Worm (Caenorhabditis elegans) whole organism, L1 larva: Measurements from ENCODE around the gene rpn-12.
A peak's percentile ranks its signal among the peaks of the same experiment; 100 is the strongest.

ENCODE experiments used
- C16A3.4 ChIP-seq: fragments of 150-350 bp; optimal IDR thresholded peaks from 2 replicates; lab custom pipeline; 2014; ENCODE audit warnings: missing biosample characterization, missing genetic modification characterization
- C34B4.2 ChIP-seq: sonication (generic microtip); optimal IDR thresholded peaks from 2 replicates; lab custom pipeline; 2017; ENCODE audit warnings: mild to moderate bottlenecking, missing genetic modification characterization, missing compliant biosample characterization
- F16B12.6 ChIP-seq: fragments of 150-350 bp; optimal IDR thresholded peaks from 2 replicates; lab custom pipeline; 2014; ENCODE audit warnings: missing biosample characterization, missing genetic modification characterization
- aha-1 ChIP-seq: fragments of 150-350 bp; optimal IDR thresholded peaks from 2 replicates; lab custom pipeline; 2014; ENCODE audit warnings: missing biosample characterization, missing genetic modification characterization
- alr-1 ChIP-seq: fragments of 200-800 bp; sonication (Bioruptor generic); optimal IDR thresholded peaks from 2 replicates; lab custom pipeline; 2018; ENCODE audit warnings: borderline replicate concordance, mild to moderate bottlenecking, missing genetic modification characterization, missing compliant biosample characterization
- ama-1 ChIP-seq: fragments of 150-350 bp; optimal IDR thresholded peaks from 2 replicates; lab custom pipeline; 2014
- ceh-82 ChIP-seq, 3 experiments: fragments of 150-350 bp in 1 of 3; sonication (generic microtip) in 2 of 3; optimal IDR thresholded peaks; 2 replicates each; lab custom pipeline; 2014 to 2017; ENCODE audit warnings: missing biosample characterization in 3 of 3, missing genetic modification characterization in 3 of 3
- dpl-1 ChIP-seq, 3 experiments: fragments of 150-350 bp in 2 of 3; sonication (generic microtip) in 1 of 3; optimal IDR thresholded peaks; 2 replicates each; lab custom pipeline; 2014 to 2017; ENCODE audit warnings: missing biosample characterization in 3 of 3, missing genetic modification characterization in 3 of 3, missing genetic modification reagents in 3 of 3
- efl-1 ChIP-seq, 4 experiments: fragments of 150-350 bp; optimal IDR thresholded peaks in 3 of 4; peaks in 1 of 4; 1 replicate in 1 of 4; 2 replicates in 3 of 4; lab custom pipeline; 2014; ENCODE audit warnings: missing biosample characterization in 2 of 4, missing genetic modification characterization in 2 of 4, missing genetic modification reagents in 2 of 4
- efl-3 ChIP-seq: fragments of 200-800 bp; sonication (Bioruptor generic); optimal IDR thresholded peaks from 2 replicates; lab custom pipeline; 2018; ENCODE audit warnings: mild to moderate bottlenecking, missing genetic modification characterization, missing compliant biosample characterization
- egl-13 ChIP-seq: sonication (generic microtip); optimal IDR thresholded peaks from 2 replicates; lab custom pipeline; 2016; ENCODE audit warnings: missing genotype, missing genetic modification reagents, missing genetic modification characterization, missing compliant biosample characterization
- elt-2 ChIP-seq: sonication (generic microtip); optimal IDR thresholded peaks from 2 replicates; lab custom pipeline; 2016; ENCODE audit warnings: missing genetic modification characterization, mild to moderate bottlenecking, inconsistent platforms, missing compliant biosample characterization, missing genetic modification reagents
- elt-3 ChIP-seq, 6 experiments: fragments of 150-350 bp in 1 of 6; sonication (generic microtip); optimal IDR thresholded peaks; 2 replicates each; lab custom pipeline; 2017 to 2018; ENCODE audit warnings: missing biosample characterization in 6 of 6, missing genetic modification characterization in 6 of 6, inconsistent platforms in 1 of 6
- fkh-10 ChIP-seq: sonication (generic microtip); optimal IDR thresholded peaks from 2 replicates; lab custom pipeline; 2017; ENCODE audit warnings: missing biosample characterization, missing genetic modification reagents, missing genetic modification characterization
- fkh-4 ChIP-seq: sonication (generic microtip); optimal IDR thresholded peaks from 2 replicates; lab custom pipeline; 2016; ENCODE audit warnings: missing compliant biosample characterization, missing genetic modification characterization, borderline replicate concordance
- fkh-8 ChIP-seq: sonication (generic microtip); optimal IDR thresholded peaks from 2 replicates; lab custom pipeline; 2016; ENCODE audit warnings: mild to moderate bottlenecking, missing genetic modification characterization, missing compliant biosample characterization
- grh-1 ChIP-seq: fragments of 200-800 bp; sonication (Bioruptor generic); IDR thresholded peaks from 2 replicates; pipeline ENCODE4 v1.3.6; 2022; ENCODE audit warnings: missing genetic modification reagents, missing genetic modification characterization, missing compliant biosample characterization
- hlh-4 ChIP-seq: sonication (generic microtip); optimal IDR thresholded peaks from 2 replicates; lab custom pipeline; 2016; ENCODE audit warnings: mild to moderate bottlenecking, missing genetic modification characterization, missing compliant biosample characterization
- hpl-2 ChIP-seq: fragments of 150-350 bp; optimal IDR thresholded peaks from 2 replicates; lab custom pipeline; 2014; ENCODE audit warnings: missing biosample characterization, missing genetic modification reagents, missing genetic modification characterization
- irx-1 ChIP-seq: sonication (generic microtip); optimal IDR thresholded peaks from 2 replicates; lab custom pipeline; 2016; ENCODE audit warnings: missing genetic modification characterization, missing compliant biosample characterization
- isw-1 ChIP-seq: fragments of 200-800 bp; sonication (Bioruptor generic); IDR thresholded peaks from 2 replicates; pipeline ENCODE4 v1.3.6; 2022; ENCODE audit warnings: missing genetic modification characterization, missing compliant biosample characterization
- jun-1 ChIP-seq: fragments of 150-350 bp; optimal IDR thresholded peaks from 2 replicates; lab custom pipeline; 2014; ENCODE audit warnings: missing biosample characterization, missing genetic modification reagents, missing genetic modification characterization
- lin-13 ChIP-seq: fragments of 150-350 bp; optimal IDR thresholded peaks from 2 replicates; lab custom pipeline; 2014; ENCODE audit warnings: missing biosample characterization, missing genetic modification reagents, missing genetic modification characterization
- lin-14 ChIP-seq: fragments of 200-800 bp; sonication (Bioruptor generic); optimal IDR thresholded peaks from 2 replicates; lab custom pipeline; 2018; ENCODE audit warnings: mild to moderate bottlenecking, missing genetic modification characterization, moderate library complexity, missing compliant biosample characterization
- lin-15B ChIP-seq: fragments of 150-350 bp; sonication (generic microtip); optimal IDR thresholded peaks from 3 replicates; lab custom pipeline; 2014; ENCODE audit warnings: missing biosample characterization, missing genetic modification characterization
- lin-35 ChIP-seq, 2 experiments: fragments of 150-350 bp; optimal IDR thresholded peaks; 2 replicates each; lab custom pipeline; 2014; ENCODE audit warnings: missing biosample characterization in 2 of 2, missing genetic modification characterization in 2 of 2, missing genetic modification reagents in 2 of 2
- lin-39 ChIP-seq: fragments of 150-350 bp; optimal IDR thresholded peaks from 2 replicates; lab custom pipeline; 2014; ENCODE audit warnings: missing biosample characterization, missing genetic modification reagents, missing genetic modification characterization
- lir-3 ChIP-seq: sonication (generic microtip); optimal IDR thresholded peaks from 2 replicates; lab custom pipeline; 2016; ENCODE audit warnings: mild to moderate bottlenecking, missing genetic modification characterization, moderate library complexity, missing compliant biosample characterization; ENCODE audit not compliant: poor library complexity
- lsy-2 ChIP-seq, 2 experiments: fragments of 150-350 bp; optimal IDR thresholded peaks; 2 replicates each; lab custom pipeline; 2014; ENCODE audit warnings: missing biosample characterization in 2 of 2, missing genetic modification characterization in 2 of 2
- mab-9 ChIP-seq: fragments of 200-800 bp; sonication (Bioruptor generic); IDR thresholded peaks from 2 replicates; pipeline ENCODE4 v1.3.6; 2022; ENCODE audit warnings: missing genetic modification reagents, missing genetic modification characterization, missing compliant biosample characterization
- nhr-19 ChIP-seq: fragments of 200-800 bp; sonication (Bioruptor generic); conservative IDR thresholded peaks from 2 replicates; pipeline ENCODE4 v1.3.6; 2022; ENCODE audit warnings: missing genetic modification characterization, missing compliant biosample characterization
- nhr-20 ChIP-seq: sonication (generic microtip); optimal IDR thresholded peaks from 2 replicates; lab custom pipeline; 2016; ENCODE audit warnings: mild to moderate bottlenecking, missing genetic modification characterization, missing compliant biosample characterization
- nhr-76 ChIP-seq: sonication (generic microtip); optimal IDR thresholded peaks from 2 replicates; lab custom pipeline; 2017; ENCODE audit warnings: missing biosample characterization, missing genetic modification characterization
- nhr-77 ChIP-seq: fragments of 150-350 bp; optimal IDR thresholded peaks from 2 replicates; lab custom pipeline; 2014; ENCODE audit warnings: missing biosample characterization, missing genetic modification characterization
- nhr-85 ChIP-seq: sonication (generic microtip); peaks from one replicate; lab custom pipeline; 2016; ENCODE audit warnings: missing genetic modification characterization, inconsistent platforms, missing compliant biosample characterization
- pax-3 ChIP-seq: fragments of 200-800 bp; sonication (Bioruptor generic); optimal IDR thresholded peaks from 2 replicates; lab custom pipeline; 2018; ENCODE audit warnings: mild to moderate bottlenecking, missing genetic modification characterization, moderate library complexity, missing compliant biosample characterization
- skn-1 ChIP-seq: fragments of 150-350 bp; optimal IDR thresholded peaks from 2 replicates; lab custom pipeline; 2014; ENCODE audit warnings: missing biosample characterization, missing genetic modification characterization
- snpc-4 ChIP-seq: fragments of 150-350 bp; optimal IDR thresholded peaks from 2 replicates; lab custom pipeline; 2014; ENCODE audit warnings: missing biosample characterization, missing genetic modification characterization
- snu-23 ChIP-seq: sonication (generic microtip); optimal IDR thresholded peaks from 2 replicates; lab custom pipeline; 2016; ENCODE audit warnings: missing genetic modification characterization, missing compliant biosample characterization
- sptf-1 ChIP-seq: fragments of 150-350 bp; optimal IDR thresholded peaks from 2 replicates; lab custom pipeline; 2014; ENCODE audit warnings: missing biosample characterization, missing genetic modification characterization
- sup-37 ChIP-seq: fragments of 200-800 bp; sonication (Bioruptor generic); optimal IDR thresholded peaks from 2 replicates; lab custom pipeline; 2018; ENCODE audit warnings: mild to moderate bottlenecking, missing genetic modification characterization, missing compliant biosample characterization
- swsn-7 ChIP-seq: sonication (generic microtip); optimal IDR thresholded peaks from 2 replicates; lab custom pipeline; 2016; ENCODE audit warnings: missing genetic modification characterization, missing compliant biosample characterization
- unc-130 ChIP-seq: fragments of 150-350 bp; optimal IDR thresholded peaks from 2 replicates; lab custom pipeline; 2017; ENCODE audit warnings: missing biosample characterization, missing genetic modification characterization, inconsistent platforms
- xbp-1 ChIP-seq: sonication (generic microtip); optimal IDR thresholded peaks from 2 replicates; lab custom pipeline; 2016; ENCODE audit warnings: missing genetic modification characterization, missing compliant biosample characterization
- ztf-11 ChIP-seq, 2 experiments: sonication (generic microtip); optimal IDR thresholded peaks; 2 replicates each; lab custom pipeline; 2016 to 2017; ENCODE audit warnings: missing genetic modification characterization in 2 of 2, missing biosample characterization in 1 of 2, missing compliant biosample characterization in 1 of 2

rpn-12 gene

DNA sequence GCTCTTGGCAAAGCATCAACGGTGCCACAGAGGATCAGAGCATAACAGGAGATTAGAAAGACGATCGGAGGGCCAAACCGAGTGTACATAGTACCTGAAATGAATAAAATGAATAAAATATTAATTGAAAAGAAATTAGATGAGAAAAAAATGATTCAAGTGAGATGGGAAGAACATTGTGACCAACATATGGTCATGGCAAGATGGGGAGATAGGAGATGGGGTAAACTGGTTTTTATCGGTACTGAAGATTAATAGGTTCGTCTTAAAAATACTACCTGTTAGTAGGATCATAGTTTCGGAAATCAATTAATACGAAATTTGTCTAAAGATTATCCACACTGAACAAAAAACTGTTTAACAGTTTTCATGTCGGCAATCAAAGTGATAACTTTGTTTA, 4.2 kb downstream of the rpn-12 start, which contains the start of gene nep-1:
TSS of gene nep-1 (minus strand) at position 101 of the 400 bp plus-strand sequence.
- TF ChIP-seq C34B4.2 (tag; lab: Kevin White, UChicago) = no peak
- no peak for TF ChIP-seq pax-3 (tag; lab: Kevin White, UChicago)
- TF ChIP-seq lin-39 (tag; lab: Kevin White, UChicago) = no peak
- TF ChIP-seq unc-130 (tag; lab: Kevin White, UChicago) = peak; percentile 0
- no peak for TF ChIP-seq lir-3 (tag; lab: Kevin White, UChicago)
- no peak for TF ChIP-seq fkh-10 (GFP tag; lab: Kevin White, UChicago)
- TF ChIP-seq nhr-76 (tag; lab: Kevin White, UChicago) = no peak
- peak; percentile 57 for TF ChIP-seq nhr-85 (tag; lab: Kevin White, UChicago)
- TF ChIP-seq swsn-7 = no peak
- peak; percentile 23 for TF ChIP-seq nhr-20 (tag; lab: Kevin White, UChicago)
- TF ChIP-seq alr-1 (tag; lab: Kevin White, UChicago) = no peak
- TF ChIP-seq elt-3 (tag; optimal IDR thresholded peaks at IDR 0.05; lab: Kevin White, UChicago) = peak in 4 of 6 experiments; percentile 17 to 40 (median 27)
- peak; percentile 45 for TF ChIP-seq lin-14
- TF ChIP-seq grh-1 (GFP tag; lab: Robert Waterston, UW) = peak; percentile 39; the same call in 1 of the 2 replicates
- no peak for TF ChIP-seq isw-1 (GFP tag; lab: Robert Waterston, UW)

DNA sequence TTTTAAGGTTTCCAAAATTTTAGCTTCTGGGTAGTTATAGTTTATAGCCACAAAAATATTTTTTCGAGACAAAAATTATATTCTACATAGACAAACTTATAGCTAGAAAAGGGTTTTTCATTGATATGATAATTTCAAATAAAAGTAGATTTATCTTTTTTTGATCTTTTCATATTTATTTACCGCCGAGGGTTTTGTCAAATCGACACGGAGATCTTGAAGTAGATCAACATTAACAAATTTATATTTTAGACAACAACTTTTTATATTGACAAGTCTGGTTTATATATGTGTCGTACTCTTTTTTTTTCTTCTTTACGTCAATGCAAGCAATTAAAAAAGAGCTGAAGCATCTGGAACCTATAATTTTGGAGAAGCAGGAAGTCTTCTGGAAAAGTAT, 5.9 kb downstream of the rpn-12 start:
- TF ChIP-seq lir-3 (tag; lab: Kevin White, UChicago) (no peak), fkh-8 (no peak), sptf-1 (no peak), fkh-4 (tag; lab: Kevin White, UChicago) (peak; percentile 38), mab-9 (GFP tag; lab: Robert Waterston, UW) (no peak), pax-3 (tag; lab: Kevin White, UChicago) (no peak)

DNA sequence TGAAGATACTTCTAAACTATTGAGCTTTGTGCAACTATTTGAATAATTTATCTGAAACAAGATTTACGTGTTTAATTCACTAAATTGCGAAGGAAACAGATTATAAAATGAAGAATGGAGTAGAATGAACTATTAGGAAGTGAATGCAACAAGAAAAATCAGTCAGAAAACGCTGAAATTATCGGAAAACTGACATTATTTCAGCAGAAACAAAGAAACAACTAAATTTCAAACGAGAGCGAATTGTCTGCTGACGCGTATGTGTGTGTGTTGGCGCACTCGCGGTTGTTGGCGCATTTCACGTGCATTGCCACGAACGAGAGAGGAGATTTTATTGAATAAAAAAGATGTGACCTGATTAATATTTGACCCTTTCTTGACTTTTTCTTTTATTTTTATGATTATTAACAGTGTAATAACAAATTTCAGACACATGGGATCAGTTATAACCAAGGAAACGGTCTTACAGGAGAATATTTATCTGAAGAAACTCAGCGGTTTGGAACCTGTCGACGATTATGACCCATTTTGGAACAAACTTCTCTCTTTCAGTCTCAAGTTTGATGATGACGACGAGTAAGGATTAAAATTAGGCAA, 23.1 kb downstream of the rpn-12 start, which contains the start of the genes trr-1 and C47D12.2:
TSS of gene trr-1 (minus strand) at position 51 of the 597 bp plus-strand sequence.
TSS of gene C47D12.2 (plus strand) at position 430 of the 597 bp plus-strand sequence.
- TF ChIP-seq irx-1 (tag; lab: Kevin White, UChicago) (no peak), xbp-1 (tag; lab: Kevin White, UChicago) (peak; percentile 79), C16A3.4 (tag; lab: Kevin White, UChicago) (peak; percentile 82), snpc-4 (no peak), nhr-19 (GFP tag; lab: Robert Waterston, UW) (peak; percentile 68), aha-1 (tag; lab: Kevin White, UChicago) (no peak), dpl-1 (GFP tag; optimal IDR thresholded peaks at IDR 0.05; lab: Kevin White, UChicago) (peak; percentile 81 to 88 (median 87)), ceh-82 (tag; optimal IDR thresholded peaks at IDR 0.05; lab: Kevin White, UChicago) (peak; percentile 42 to 77 (median 74)), lir-3 (tag; lab: Kevin White, UChicago) (peak; percentile 36), hpl-2 (GFP tag; lab: Kevin White, UChicago) (peak; percentile 58), isw-1 (GFP tag; lab: Robert Waterston, UW) (peak; percentile 47), hlh-4 (tag; lab: Kevin White, UChicago) (no peak), fkh-8 (peak; percentile 26), efl-3 (no peak), ama-1 (lab: Kevin White, UChicago) (peak; percentile 37), fkh-4 (tag; lab: Kevin White, UChicago) (peak; percentile 14), unc-130 (tag; lab: Kevin White, UChicago) (peak; percentile 24), ztf-11 (tag; optimal IDR thresholded peaks at IDR 0.05; lab: Kevin White, UChicago) (peak in 1 of 2 experiments; percentile 28), nhr-85 (tag; lab: Kevin White, UChicago) (peak; percentile 80), lin-35 (GFP tag; optimal IDR thresholded peaks at IDR 0.05; lab: Kevin White, UChicago) (peak; percentile 85 to 91), sup-37 (no peak), elt-2 (tag; lab: Kevin White, UChicago) (peak; percentile 5), snu-23 (peak; percentile 82), egl-13 (tag; lab: Kevin White, UChicago) (peak; percentile 2), lin-13 (GFP tag; lab: Kevin White, UChicago) (peak; percentile 39), efl-1 (optimal IDR thresholded peaks at IDR 0.05; lab: Kevin White, UChicago) (peak; percentile 79 to 87), efl-1 (GFP tag; optimal IDR thresholded peaks at IDR 0.05 in 1 of 2; lab: Kevin White, UChicago) (peak; percentile 85 to 98), F16B12.6 (tag; lab: Kevin White, UChicago) (peak; percentile 64), jun-1 (tag; lab: Kevin White, UChicago) (peak; percentile 44), skn-1 (tag; lab: Kevin White, UChicago) (peak; percentile 84), nhr-77 (tag; lab: Kevin White, UChicago) (peak; percentile 26), lsy-2 (tag; optimal IDR thresholded peaks at IDR 0.05; lab: Kevin White, UChicago) (peak in 1 of 2 experiments; percentile 84), grh-1 (GFP tag; lab: Robert Waterston, UW) (peak; percentile 59; the same call in 1 of the 2 replicates), lin-15B (tag; lab: Kevin White, UChicago) (peak; percentile 62)
